Fruit fly (Drosophila melanogaster) whole organism, adult: Measurements from ENCODE around the gene Pph13.

Experiments used
- CG12768 ChIP-seq: fragments of 200-800 bp; sonication (Bioruptor generic); optimal IDR thresholded peaks from 2 replicates; lab custom pipeline; 2017; ENCODE audit warnings: missing biosample characterization, missing genetic modification characterization, mild to moderate bottlenecking, moderate library complexity, missing genetic modification reagents
- CG14711 ChIP-seq: fragments of 200-800 bp; sonication (Bioruptor generic); optimal IDR thresholded peaks from 2 replicates; lab custom pipeline; 2018; ENCODE audit warnings: missing biosample characterization, mild to moderate bottlenecking, missing genetic modification characterization, moderate library complexity
- CG1620 ChIP-seq: fragments of 200-800 bp; sonication (Bioruptor generic); optimal IDR thresholded peaks from 2 replicates; lab custom pipeline; 2016; ENCODE audit warnings: missing biosample characterization, missing genetic modification characterization
- CG33017 ChIP-seq: fragments of 200-800 bp; sonication (Bioruptor generic); optimal IDR thresholded peaks from 2 replicates; lab custom pipeline; 2018; ENCODE audit warnings: missing biosample characterization, mild to moderate bottlenecking, missing genetic modification characterization, moderate library complexity
- CG7045 ChIP-seq: fragments of 200-800 bp; sonication (Bioruptor generic); optimal IDR thresholded peaks from 2 replicates; lab custom pipeline; 2017; ENCODE audit warnings: missing biosample characterization, mild to moderate bottlenecking, missing genetic modification characterization
- CG7101 ChIP-seq: fragments of 200-800 bp; sonication (Bioruptor generic); optimal IDR thresholded peaks from 2 replicates; lab custom pipeline; 2018; ENCODE audit warnings: missing biosample characterization, mild to moderate bottlenecking, missing genetic modification characterization, moderate library complexity
- Clk ChIP-seq: fragments of 200-800 bp; sonication (Bioruptor generic); optimal IDR thresholded peaks from 2 replicates; lab custom pipeline; 2017; ENCODE audit warnings: missing biosample characterization, missing genetic modification characterization
- Mnt ChIP-seq: fragments of 200-800 bp; sonication (Bioruptor generic); optimal IDR thresholded peaks from 2 replicates; lab custom pipeline; 2016; ENCODE audit warnings: missing biosample characterization, mild to moderate bottlenecking, missing genetic modification characterization
- bab1 ChIP-seq: fragments of 200-800 bp; sonication (Bioruptor generic); optimal IDR thresholded peaks from 3 replicates; lab custom pipeline; 2019; ENCODE audit warnings: missing biosample characterization, mild to moderate bottlenecking, missing genetic modification characterization, moderate library complexity
- kay ChIP-seq: fragments of 200-800 bp; sonication (Bioruptor generic); peaks from one replicate; lab custom pipeline; 2016; ENCODE audit warnings: missing biosample characterization, missing genetic modification characterization, borderline replicate concordance
- pad ChIP-seq: fragments of 200-800 bp; sonication (Bioruptor generic); optimal IDR thresholded peaks from 3 replicates; lab custom pipeline; 2017; ENCODE audit warnings: missing biosample characterization, missing genetic modification characterization, mild to moderate bottlenecking, moderate library complexity, missing genetic modification reagents
- tj ChIP-seq: fragments of 200-800 bp; sonication (Bioruptor generic); optimal IDR thresholded peaks from 3 replicates; lab custom pipeline; 2017; ENCODE audit warnings: missing biosample characterization, mild to moderate bottlenecking, missing genetic modification characterization, moderate library complexity
- toe ChIP-seq: fragments of 200-800 bp; sonication (Bioruptor generic); optimal IDR thresholded peaks from 2 replicates; lab custom pipeline; 2016; ENCODE audit warnings: missing biosample characterization, missing genetic modification characterization

dm6 chr2L:585268-585667, 8.0 kb downstream of the Pph13 start:
- TF ChIP-seq CG7101 = no peak
- no peak for TF ChIP-seq tj (GFP tag; lab: Kevin White, UChicago)
- no peak for TF ChIP-seq CG12768 (GFP tag; lab: Kevin White, UChicago)
- no peak for TF ChIP-seq bab1 (GFP tag; lab: Kevin White, UChicago)
- no peak for TF ChIP-seq CG1620 (GFP tag; lab: Kevin White, UChicago)
- TF ChIP-seq CG33017 (tag; lab: Kevin White, UChicago) = no peak
- no peak for TF ChIP-seq Mnt (GFP tag; lab: Kevin White, UChicago)
- TF ChIP-seq CG14711 (tag; lab: Kevin White, UChicago) = no peak
- TF ChIP-seq toe = no peak
- no peak for TF ChIP-seq Clk (GFP tag; lab: Kevin White, UChicago)
- TF ChIP-seq kay = no peak
- no peak for TF ChIP-seq CG7045 (GFP tag; lab: Kevin White, UChicago)
- no peak for TF ChIP-seq pad
